Worm (Caenorhabditis elegans) whole organism, L2 larva: ENCODE data around the gene snx-1.

Experiments used
- R02D3.7 ChIP-seq: fragments of 150-350 bp; optimal IDR thresholded peaks from 2 replicates; lab custom pipeline; 2014; ENCODE audit warnings: missing biosample characterization, missing genetic modification characterization
- egl-27 ChIP-seq: sonication (generic microtip); optimal IDR thresholded peaks from 3 replicates; lab custom pipeline; 2017; ENCODE audit warnings: missing biosample characterization, missing genetic modification reagents, missing genetic modification characterization
- elt-1 ChIP-seq: fragments of 150-350 bp; optimal IDR thresholded peaks from 2 replicates; lab custom pipeline; 2014; ENCODE audit warnings: missing biosample characterization, missing genetic modification characterization
- mdl-1 ChIP-seq, 2 experiments: fragments of 150-350 bp in 1 of 2; sonication (generic microtip) in 1 of 2; optimal IDR thresholded peaks; 2 replicates each; lab custom pipeline; 2017; ENCODE audit warnings: missing biosample characterization in 2 of 2, missing genetic modification characterization in 2 of 2
- nhr-10 ChIP-seq: sonication (generic microtip); optimal IDR thresholded peaks from 2 replicates; lab custom pipeline; 2017; ENCODE audit warnings: missing biosample characterization, missing genetic modification characterization
- skn-1 ChIP-seq: sonication (generic microtip); optimal IDR thresholded peaks from 2 replicates; lab custom pipeline; 2017; ENCODE audit warnings: missing biosample characterization, missing genetic modification characterization
- snpc-4 ChIP-seq: fragments of 150-350 bp; optimal IDR thresholded peaks from 2 replicates; lab custom pipeline; 2014; ENCODE audit warnings: missing biosample characterization, missing genetic modification characterization
- unc-39 ChIP-seq: fragments of 150-350 bp; optimal IDR thresholded peaks from 2 replicates; lab custom pipeline; 2014; ENCODE audit warnings: missing biosample characterization, missing genetic modification characterization
- zag-1 ChIP-seq: fragments of 150-350 bp; optimal IDR thresholded peaks from 2 replicates; lab custom pipeline; 2014; ENCODE audit warnings: missing biosample characterization, missing genetic modification characterization

ce11 chrX:1089676-1090075, 39.1 kb upstream of the snx-1 start:
- TF ChIP-seq zag-1 (tag; lab: Kevin White, UChicago) (no peak), mdl-1 (tag; optimal IDR thresholded peaks at IDR 0.05; lab: Kevin White, UChicago) (no peak), unc-39 (no peak), skn-1 (tag; lab: Kevin White, UChicago) (no peak), nhr-10 (tag; lab: Kevin White, UChicago) (no peak), elt-1 (tag; lab: Kevin White, UChicago) (no peak), R02D3.7 (tag; lab: Kevin White, UChicago) (no peak), egl-27 (tag; lab: Kevin White, UChicago) (no peak), snpc-4 (tag; lab: Kevin White, UChicago) (no peak)
